Fruit fly (Drosophila melanogaster) whole organism, embryonic: ENCODE results near the gene Hecw.
A peak's percentile ranks its signal among the peaks of the same experiment; 100 is the strongest.

ENCODE experiments used
- Abd-B ChIP-seq: fragments of 200-800 bp; sonication (Bioruptor generic); optimal IDR thresholded peaks from 2 replicates; lab custom pipeline; 2018; ENCODE audit warnings: missing biosample characterization, mild to moderate bottlenecking, missing genetic modification characterization, moderate library complexity
- B-H2 ChIP-seq: fragments of 200-800 bp; sonication (Bioruptor generic); optimal IDR thresholded peaks from 2 replicates; lab custom pipeline; 2018; ENCODE audit warnings: missing biosample characterization, mild to moderate bottlenecking, missing genetic modification characterization
- CG11504 ChIP-seq: fragments of 200-800 bp; sonication (Bioruptor generic); optimal IDR thresholded peaks from 3 replicates; lab custom pipeline; 2019; ENCODE audit warnings: missing biosample characterization, mild to moderate bottlenecking, missing genetic modification characterization, moderate library complexity
- CG11695 ChIP-seq: fragments of 200-800 bp; sonication (Bioruptor generic); IDR thresholded peaks from 3 replicates; pipeline ENCODE4 v1.3.6; 2022; ENCODE audit warnings: missing biosample characterization, missing genetic modification characterization
- CG12299 ChIP-seq: fragments of 200-800 bp; sonication (Bioruptor generic); optimal IDR thresholded peaks from 2 replicates; lab custom pipeline; 2018; ENCODE audit warnings: missing biosample characterization, mild to moderate bottlenecking, missing genetic modification characterization
- CG1233 ChIP-seq: fragments of 200-800 bp; sonication (Bioruptor generic); optimal IDR thresholded peaks from 4 replicates; lab custom pipeline; 2018; ENCODE audit warnings: missing biosample characterization, mild to moderate bottlenecking, missing genetic modification characterization
- CG13296 ChIP-seq: fragments of 200-800 bp; sonication (Bioruptor generic); optimal IDR thresholded peaks from 3 replicates; lab custom pipeline; 2018; ENCODE audit warnings: missing biosample characterization, mild to moderate bottlenecking, missing genetic modification characterization
- CG13894 ChIP-seq: fragments of 200-800 bp; sonication (Bioruptor generic); optimal IDR thresholded peaks from 3 replicates; lab custom pipeline; 2018; ENCODE audit warnings: missing biosample characterization, mild to moderate bottlenecking, missing genetic modification characterization, moderate library complexity
- CG17385 ChIP-seq: fragments of 200-800 bp; sonication (Bioruptor generic); optimal IDR thresholded peaks from 3 replicates; lab custom pipeline; 2018; ENCODE audit warnings: missing biosample characterization, mild to moderate bottlenecking, missing genetic modification characterization
- CG17568 ChIP-seq: fragments of 200-800 bp; sonication (Bioruptor generic); optimal IDR thresholded peaks from 2 replicates; lab custom pipeline; 2018; ENCODE audit warnings: missing biosample characterization, mild to moderate bottlenecking, missing genetic modification characterization, moderate library complexity
- CG18619 ChIP-seq: fragments of 200-800 bp; sonication (Bioruptor generic); optimal IDR thresholded peaks from 3 replicates; lab custom pipeline; 2017; ENCODE audit warnings: missing biosample characterization, mild to moderate bottlenecking, missing genetic modification characterization
- CG2875 ChIP-seq: fragments of 200-800 bp; sonication (Bioruptor generic); optimal IDR thresholded peaks from 2 replicates; lab custom pipeline; 2017; ENCODE audit warnings: missing biosample characterization, mild to moderate bottlenecking, missing genetic modification characterization, missing genetic modification reagents
- CG3065 ChIP-seq: fragments of 200-800 bp; sonication (Bioruptor generic); optimal IDR thresholded peaks from 2 replicates; lab custom pipeline; 2016; ENCODE audit warnings: missing biosample characterization, missing genetic modification characterization
- CG32767 ChIP-seq: fragments of 200-800 bp; sonication (Bioruptor generic); IDR thresholded peaks from 2 replicates; pipeline ENCODE4 v1.3.6; 2022; ENCODE audit warnings: missing biosample characterization, missing genetic modification characterization
- CG3281 ChIP-seq: fragments of 200-800 bp; sonication (Bioruptor generic); optimal IDR thresholded peaks from 3 replicates; lab custom pipeline; 2017; ENCODE audit warnings: missing biosample characterization, mild to moderate bottlenecking, missing genetic modification characterization
- CG34224 ChIP-seq: fragments of 200-800 bp; sonication (Bioruptor generic); IDR thresholded peaks from 3 replicates; pipeline ENCODE4 v1.3.6; 2022; ENCODE audit warnings: missing biosample characterization, missing genetic modification characterization; ENCODE audit not compliant: partially characterized antibody
- CG4707 ChIP-seq: fragments of 200-800 bp; sonication (Bioruptor generic); optimal IDR thresholded peaks from 2 replicates; lab custom pipeline; 2018; ENCODE audit warnings: missing biosample characterization, mild to moderate bottlenecking, missing genetic modification characterization, moderate library complexity
- CG4854 ChIP-seq: fragments of 200-800 bp; sonication (Bioruptor generic); optimal IDR thresholded peaks from 2 replicates; lab custom pipeline; 2016; ENCODE audit warnings: missing biosample characterization, missing genetic modification characterization, inconsistent platforms
- CG7745 ChIP-seq: fragments of 200-800 bp; sonication (Bioruptor generic); optimal IDR thresholded peaks from 2 replicates; lab custom pipeline; 2018; ENCODE audit warnings: missing biosample characterization, mild to moderate bottlenecking, missing genetic modification characterization, moderate library complexity
- CG8281 ChIP-seq: fragments of 200-800 bp; sonication (Bioruptor generic); optimal IDR thresholded peaks from 2 replicates; lab custom pipeline; 2018; ENCODE audit warnings: missing biosample characterization, mild to moderate bottlenecking, missing genetic modification characterization, moderate library complexity
- CG8478 ChIP-seq: fragments of >200 bp; optimal IDR thresholded peaks from 2 replicates; lab custom pipeline; 2018
- CG9797 ChIP-seq: fragments of 200-800 bp; sonication (Bioruptor generic); optimal IDR thresholded peaks from 3 replicates; lab custom pipeline; 2018; ENCODE audit warnings: missing biosample characterization, mild to moderate bottlenecking, missing genetic modification characterization
- CG9876 ChIP-seq: fragments of 200-800 bp; sonication (Bioruptor generic); optimal IDR thresholded peaks from 2 replicates; lab custom pipeline; 2016; ENCODE audit warnings: missing biosample characterization, missing genetic modification characterization
- D19A ChIP-seq: fragments of 200-800 bp; optimal IDR thresholded peaks from 3 replicates; lab custom pipeline; 2019; ENCODE audit warnings: missing biosample characterization, mild to moderate bottlenecking, missing genetic modification characterization, moderate library complexity
- D19B ChIP-seq: fragments of 200-800 bp; sonication (Bioruptor generic); optimal IDR thresholded peaks from 2 replicates; lab custom pipeline; 2017; ENCODE audit warnings: missing biosample characterization, mild to moderate bottlenecking, missing genetic modification characterization
- E2f2 ChIP-seq: fragments of 200-800 bp; sonication (Bioruptor generic); IDR thresholded peaks from 2 replicates; pipeline ENCODE4 v1.3.6; 2022; ENCODE audit warnings: missing biosample characterization, missing genetic modification characterization
- Gsc ChIP-seq: fragments of 200-800 bp; sonication (Bioruptor generic); IDR thresholded peaks from 2 replicates; pipeline ENCODE4 v1.3.6; 2022; ENCODE audit warnings: missing biosample characterization, missing genetic modification characterization
- NC2α ChIP-seq: fragments of 200-800 bp; sonication (Bioruptor generic); optimal IDR thresholded peaks from 2 replicates; lab custom pipeline; 2016; ENCODE audit warnings: missing biosample characterization, missing genetic modification characterization
- NfI ChIP-seq: fragments of 200-800 bp; sonication (Bioruptor generic); optimal IDR thresholded peaks from 3 replicates; lab custom pipeline; 2018; ENCODE audit warnings: missing biosample characterization, mild to moderate bottlenecking, missing genetic modification characterization, moderate library complexity
- Optix ChIP-seq: fragments of 200-800 bp; sonication (Bioruptor generic); IDR thresholded peaks from 3 replicates; pipeline ENCODE4 v1.3.6; 2022; ENCODE audit warnings: missing biosample characterization, missing genetic modification characterization
- Sin3A ChIP-seq: fragments of >200 bp; optimal IDR thresholded peaks from 2 replicates; lab custom pipeline; 2018
- Trl ChIP-seq, 3 experiments: fragments of >200 bp in 2 of 3; fragments of 200-800 bp in 1 of 3; sonication (Bioruptor generic) in 1 of 3; optimal IDR thresholded peaks; 2 replicates in 1 of 3; 3 replicates in 2 of 3; lab custom pipeline; 2016 to 2017; ENCODE audit warnings: missing biosample characterization in 1 of 3, missing genetic modification characterization in 1 of 3
- ac ChIP-seq: fragments of 200-800 bp; sonication (Bioruptor generic); optimal IDR thresholded peaks from 3 replicates; lab custom pipeline; 2017; ENCODE audit warnings: missing biosample characterization, mild to moderate bottlenecking, missing genetic modification characterization
- bab2 ChIP-seq: fragments of 200-800 bp; sonication (Bioruptor generic); optimal IDR thresholded peaks from 2 replicates; lab custom pipeline; 2016; ENCODE audit warnings: missing biosample characterization, missing genetic modification characterization
- caup ChIP-seq: fragments of 200-800 bp; sonication (Bioruptor generic); optimal IDR thresholded peaks from 3 replicates; lab custom pipeline; 2017; ENCODE audit warnings: missing biosample characterization, mild to moderate bottlenecking, missing genetic modification characterization, moderate library complexity; ENCODE audit not compliant: severe bottlenecking
- chn ChIP-seq: fragments of 200-800 bp; sonication (Bioruptor generic); optimal IDR thresholded peaks from 2 replicates; lab custom pipeline; 2016; ENCODE audit warnings: missing biosample characterization, missing genetic modification characterization
- dati ChIP-seq: fragments of 200-800 bp; sonication (Bioruptor generic); IDR thresholded peaks from 2 replicates; pipeline ENCODE4 v1.3.6; 2022; ENCODE audit warnings: missing biosample characterization, missing genetic modification characterization
- dimm ChIP-seq: fragments of 200-800 bp; sonication (Bioruptor generic); IDR thresholded peaks from 2 replicates; pipeline ENCODE4 v1.3.6; 2022; ENCODE audit warnings: missing biosample characterization, missing genetic modification characterization
- ems ChIP-seq: fragments of 200-800 bp; sonication (Bioruptor generic); optimal IDR thresholded peaks from 3 replicates; lab custom pipeline; 2016; ENCODE audit warnings: missing biosample characterization, missing genetic modification characterization
- esg ChIP-seq: fragments of 200-800 bp; sonication (Bioruptor generic); conservative IDR thresholded peaks from 2 replicates; pipeline ENCODE4 v1.3.6; 2022; ENCODE audit warnings: missing biosample characterization, missing genetic modification characterization
- fru ChIP-seq: fragments of >200 bp; optimal IDR thresholded peaks from 2 replicates; lab custom pipeline; 2017
- maf-S ChIP-seq: fragments of 200-800 bp; sonication (Bioruptor generic); optimal IDR thresholded peaks from 2 replicates; lab custom pipeline; 2016; ENCODE audit warnings: missing biosample characterization, missing genetic modification characterization
- mirr ChIP-seq: fragments of 200-800 bp; sonication (Bioruptor generic); optimal IDR thresholded peaks from 3 replicates; lab custom pipeline; 2018; ENCODE audit warnings: missing biosample characterization, mild to moderate bottlenecking, missing genetic modification characterization
- nmo ChIP-seq: fragments of 200-800 bp; sonication (Bioruptor generic); optimal IDR thresholded peaks from 2 replicates; lab custom pipeline; 2018; ENCODE audit warnings: missing biosample characterization, mild to moderate bottlenecking, missing genetic modification characterization, moderate library complexity
- odd ChIP-seq: fragments of 200-800 bp; sonication (Bioruptor generic); optimal IDR thresholded peaks from 2 replicates; lab custom pipeline; 2017; ENCODE audit warnings: missing biosample characterization, mild to moderate bottlenecking, missing genetic modification characterization
- pb ChIP-seq: fragments of 200-800 bp; sonication (Bioruptor generic); optimal IDR thresholded peaks from 3 replicates; lab custom pipeline; 2016; ENCODE audit warnings: missing biosample characterization, missing genetic modification characterization
- sens ChIP-seq: fragments of 200-800 bp; sonication (Bioruptor generic); peaks from one replicate; lab custom pipeline; 2016; ENCODE audit warnings: missing biosample characterization, missing genetic modification characterization
- shn ChIP-seq: fragments of 200-800 bp; sonication (Bioruptor generic); optimal IDR thresholded peaks from 3 replicates; lab custom pipeline; 2016; ENCODE audit warnings: missing biosample characterization, missing genetic modification characterization
- stwl ChIP-seq: fragments of 200-800 bp; sonication (Bioruptor generic); optimal IDR thresholded peaks from 3 replicates; lab custom pipeline; 2018; ENCODE audit warnings: missing biosample characterization, mild to moderate bottlenecking, missing genetic modification characterization, moderate library complexity
- twi ChIP-seq: fragments of 200-800 bp; optimal IDR thresholded peaks from 2 replicates; lab custom pipeline; 2019; ENCODE audit warnings: missing biosample characterization, mild to moderate bottlenecking, missing genetic modification characterization, moderate library complexity
- unc-4 ChIP-seq: fragments of 200-800 bp; sonication (Bioruptor generic); IDR thresholded peaks from 2 replicates; pipeline ENCODE4 v1.3.6; 2022; ENCODE audit warnings: missing biosample characterization, missing genetic modification characterization; ENCODE audit not compliant: partially characterized antibody

The Hecw gene

dm6 chrX:9658865-9659339 lies 50.2 kb downstream of the Hecw start, which contains the start of gene Ptpmeg2 (continued):
- TF ChIP-seq CG3281 (GFP tag; lab: Kevin White, UChicago) (peak; percentile 2), CG11695 (GFP tag; lab: Robert Waterston, UW) (0 out of 3 replicates have a peak, but pooled peaks have one; percentile 21), Sin3A (lab: Kevin White, UChicago) (peak; percentile 28), stwl (tag; lab: Kevin White, UChicago) (peak; percentile 89), CG4854 (GFP tag; lab: Kevin White, UChicago) (peak; percentile 23), CG17568 (peak; percentile 70), CG9797 (GFP tag; lab: Kevin White, UChicago) (peak; percentile 45), ems (GFP tag; lab: Kevin White, UChicago) (peak; percentile 43), CG9876 (peak; percentile 57), CG3065 (GFP tag; lab: Kevin White, UChicago) (peak; percentile 23), NfI (GFP tag; lab: Kevin White, UChicago) (peak; percentile 70), CG2875 (GFP tag; lab: Kevin White, UChicago) (peak; percentile 39), E2f2 (GFP tag; lab: Robert Waterston, UW) (peak; percentile 65), CG13296 (GFP tag; lab: Kevin White, UChicago) (peak; percentile 48), fru (lab: Kevin White, UChicago) (no peak), NC2α (no peak), maf-S (GFP tag; lab: Kevin White, UChicago) (peak; percentile 65), CG7745 (tag; lab: Kevin White, UChicago) (no peak), Trl (optimal IDR thresholded peaks at IDR 0.05; lab: Kevin White, UChicago) (no peak), Trl (GFP tag; optimal IDR thresholded peaks at IDR 0.05; lab: Kevin White, UChicago) (peak; percentile 66), CG18619 (GFP tag; lab: Kevin White, UChicago) (peak; percentile 58), unc-4 (GFP tag; lab: Robert Waterston, UW) (peak; percentile 95), Gsc (GFP tag; lab: Robert Waterston, UW) (no peak), CG11504 (tag; lab: Kevin White, UChicago) (peak; percentile 68), nmo (GFP tag; lab: Kevin White, UChicago) (peak; percentile 71), D19B (no peak), CG8478 (lab: Kevin White, UChicago) (no peak), CG32767 (GFP tag; lab: Robert Waterston, UW) (no peak), dati (GFP tag; lab: Robert Waterston, UW) (no peak), CG17385 (peak; percentile 50), CG4707 (peak; percentile 50), dimm (GFP tag; lab: Robert Waterston, UW) (no peak), CG12299 (tag; lab: Kevin White, UChicago) (no peak), twi (tag; lab: Kevin White, UChicago) (peak; percentile 46), ac (GFP tag; lab: Kevin White, UChicago) (peak; percentile 21), Abd-B (GFP tag; lab: Kevin White, UChicago) (peak; percentile 30), D19A (tag; lab: Kevin White, UChicago) (peak; percentile 24), sens (peak; percentile 88), pb (no peak), CG13894 (tag; lab: Kevin White, UChicago) (peak; percentile 76), mirr (GFP tag; lab: Kevin White, UChicago) (peak; percentile 63), CG8281 (tag; lab: Kevin White, UChicago) (no peak), esg (GFP tag; lab: Robert Waterston, UW) (0 out of 2 replicates have a peak, but pooled peaks have one; percentile 25), Optix (GFP tag; lab: Robert Waterston, UW) (peak; percentile 63; the same call in 2 of the 3 replicates), chn (GFP tag; lab: Kevin White, UChicago) (peak; percentile 40), odd (GFP tag; lab: Kevin White, UChicago) (peak; percentile 22), shn (GFP tag; lab: Kevin White, UChicago) (peak; percentile 36), CG1233 (GFP tag; lab: Kevin White, UChicago) (peak; percentile 40), CG34224 (GFP tag; lab: Robert Waterston, UW) (peak; percentile 94), bab2 (GFP tag; lab: Kevin White, UChicago) (peak; percentile 53), caup (GFP tag; lab: Kevin White, UChicago) (peak; percentile 75), B-H2 (peak; percentile 64)
